Worm (Caenorhabditis elegans): ENCODE results near the gene T22B2.1.

- TF ChIP-seq mbf-1 (tag; optimal IDR thresholded peaks at IDR 0.05) = no peak
- no peak for TF ChIP-seq nhr-25 (tag; optimal IDR thresholded peaks at IDR 0.05)
- TF ChIP-seq ama-1 (optimal IDR thresholded peaks at IDR 0.05) = no peak
- TF ChIP-seq nhr-12 (tag; optimal IDR thresholded peaks at IDR 0.05) = no peak
- no peak for TF ChIP-seq sma-9 (GFP tag; optimal IDR thresholded peaks at IDR 0.05)
- TF ChIP-seq sma-9 (tag; optimal IDR thresholded peaks at IDR 0.05) = no peak
- TF ChIP-seq ZK546.5 (tag; optimal IDR thresholded peaks at IDR 0.05) = no peak
- no peak for TF ChIP-seq nhr-77 (tag; optimal IDR thresholded peaks at IDR 0.05)
- TF ChIP-seq F13H6.1 (tag; optimal IDR thresholded peaks at IDR 0.05) = no peak
- no peak for TF ChIP-seq elt-3 (tag; optimal IDR thresholded peaks at IDR 0.05)
- no peak for TF ChIP-seq lsy-2 (tag; optimal IDR thresholded peaks at IDR 0.05)
- no peak for TF ChIP-seq unc-62 (GFP tag; optimal IDR thresholded peaks at IDR 0.05)
These were observed 47.7 kb downstream of the T22B2.1 start, which contains the start of gene C16B8.4 for ce11 chrX:3973534-3973933.
